Worm (Caenorhabditis elegans): Measurements from ENCODE around the gene cest-16.

cest-16 gene

DNA sequence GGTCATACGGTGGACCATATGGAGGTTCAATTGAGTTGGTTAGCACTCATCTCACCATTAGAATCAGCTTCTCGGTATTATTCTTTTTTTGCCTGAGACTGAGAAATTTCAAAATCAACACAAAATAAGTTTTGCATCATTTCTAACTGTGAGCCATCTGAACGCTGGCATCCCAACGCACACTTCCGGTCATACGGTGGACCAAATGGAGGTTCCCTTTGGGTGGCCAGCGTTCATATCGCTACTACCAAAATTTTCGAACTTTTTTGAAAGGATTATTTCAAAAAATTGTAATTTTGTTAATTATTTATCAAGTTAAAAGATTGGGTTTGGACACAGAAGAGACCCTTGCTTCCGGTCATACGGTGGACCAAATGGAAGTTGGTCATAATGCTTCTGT lies 47.0 kb upstream of the cest-16 start:
- TF ChIP-seq unc-55 (GFP tag; optimal IDR thresholded peaks at IDR 0.05) (no peak), mdl-1 (tag; optimal IDR thresholded peaks at IDR 0.05) (no peak), skn-1 (tag; optimal IDR thresholded peaks at IDR 0.05) (no peak), nhr-77 (tag; optimal IDR thresholded peaks at IDR 0.05) (no peak), gmeb-1 (tag; optimal IDR thresholded peaks at IDR 0.05) (peak; percentile 9), nhr-23 (tag; optimal IDR thresholded peaks at IDR 0.05) (no peak), Y55F3AM.14 (GFP tag; optimal IDR thresholded peaks at IDR 0.05) (peak; percentile 31), lin-11 (tag; optimal IDR thresholded peaks at IDR 0.05) (no peak), peb-1 (tag; optimal IDR thresholded peaks at IDR 0.05) (no peak), unc-62 (GFP tag; optimal IDR thresholded peaks at IDR 0.05) (no peak), ztf-1 (GFP tag; conservative IDR thresholded peaks at IDR 0.05) (no peak), sma-3 (GFP tag; optimal IDR thresholded peaks at IDR 0.05) (no peak), nhr-25 (tag; optimal IDR thresholded peaks at IDR 0.05) (peak; percentile 23), mbf-1 (tag; optimal IDR thresholded peaks at IDR 0.05) (no peak), lin-13 (GFP tag; optimal IDR thresholded peaks at IDR 0.05) (no peak), R02D3.7 (tag; optimal IDR thresholded peaks at IDR 0.05) (no peak), sem-4 (tag; optimal IDR thresholded peaks at IDR 0.05) (no peak)

DNA sequence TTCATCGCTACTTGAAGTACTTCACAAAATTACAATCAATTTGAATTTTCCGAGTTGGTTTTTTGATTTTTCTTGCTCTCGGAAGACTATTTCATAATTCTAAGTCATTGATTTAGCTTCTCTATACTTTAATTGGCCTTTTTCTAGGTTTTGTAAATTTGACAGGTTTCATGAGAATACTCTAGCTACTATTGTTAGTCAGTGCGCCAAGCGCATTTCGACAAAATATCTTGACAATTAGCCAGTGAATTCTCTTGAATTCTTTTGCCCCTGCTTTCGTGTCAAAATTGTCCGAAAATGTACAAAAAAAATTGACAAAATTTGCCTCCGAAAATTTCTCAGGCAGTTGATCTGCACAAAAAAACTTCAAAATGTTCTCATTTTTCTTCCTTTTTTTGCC lies 46.6 kb upstream of the cest-16 start:
- TF ChIP-seq peb-1 (tag; optimal IDR thresholded peaks at IDR 0.05) (no peak), ZK546.5 (tag; optimal IDR thresholded peaks at IDR 0.05) (no peak), egl-27 (tag; optimal IDR thresholded peaks at IDR 0.05) (no peak), mab-5 (tag; optimal IDR thresholded peaks at IDR 0.05) (no peak), ztf-4 (tag; optimal IDR thresholded peaks at IDR 0.05) (no peak), gmeb-1 (tag; optimal IDR thresholded peaks at IDR 0.05) (peak; percentile 7), nhr-129 (tag; optimal IDR thresholded peaks at IDR 0.05) (peak; percentile 17)

DNA sequence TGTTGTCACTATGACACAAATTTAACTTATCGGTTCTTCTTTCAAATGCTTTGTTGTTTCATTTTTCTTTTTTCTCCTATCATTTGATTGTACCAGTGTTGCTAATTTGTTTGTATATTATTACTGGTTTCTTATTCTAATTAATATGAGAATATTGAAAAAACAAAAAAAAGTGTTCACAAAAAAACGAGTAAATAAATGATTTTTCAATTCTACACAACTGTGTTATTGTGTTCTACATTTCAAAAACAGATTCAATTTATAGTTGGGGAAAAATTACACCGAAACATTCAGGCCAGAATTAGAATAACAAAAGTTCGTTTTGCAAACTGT lies 46.2 kb upstream of the cest-16 start:
- TF ChIP-seq egl-27 (tag; optimal IDR thresholded peaks at IDR 0.05) (peak; percentile 3), R02D3.7 (tag; optimal IDR thresholded peaks at IDR 0.05) (peak; percentile 14), nhr-11 (tag; optimal IDR thresholded peaks at IDR 0.05) (no peak), mab-5 (tag; optimal IDR thresholded peaks at IDR 0.05) (no peak), nhr-77 (tag; optimal IDR thresholded peaks at IDR 0.05) (peak; percentile 3), C34F6.9 (tag; optimal IDR thresholded peaks at IDR 0.05) (peak; percentile 21), unc-55 (GFP tag; optimal IDR thresholded peaks at IDR 0.05) (peak; percentile 9)

DNA sequence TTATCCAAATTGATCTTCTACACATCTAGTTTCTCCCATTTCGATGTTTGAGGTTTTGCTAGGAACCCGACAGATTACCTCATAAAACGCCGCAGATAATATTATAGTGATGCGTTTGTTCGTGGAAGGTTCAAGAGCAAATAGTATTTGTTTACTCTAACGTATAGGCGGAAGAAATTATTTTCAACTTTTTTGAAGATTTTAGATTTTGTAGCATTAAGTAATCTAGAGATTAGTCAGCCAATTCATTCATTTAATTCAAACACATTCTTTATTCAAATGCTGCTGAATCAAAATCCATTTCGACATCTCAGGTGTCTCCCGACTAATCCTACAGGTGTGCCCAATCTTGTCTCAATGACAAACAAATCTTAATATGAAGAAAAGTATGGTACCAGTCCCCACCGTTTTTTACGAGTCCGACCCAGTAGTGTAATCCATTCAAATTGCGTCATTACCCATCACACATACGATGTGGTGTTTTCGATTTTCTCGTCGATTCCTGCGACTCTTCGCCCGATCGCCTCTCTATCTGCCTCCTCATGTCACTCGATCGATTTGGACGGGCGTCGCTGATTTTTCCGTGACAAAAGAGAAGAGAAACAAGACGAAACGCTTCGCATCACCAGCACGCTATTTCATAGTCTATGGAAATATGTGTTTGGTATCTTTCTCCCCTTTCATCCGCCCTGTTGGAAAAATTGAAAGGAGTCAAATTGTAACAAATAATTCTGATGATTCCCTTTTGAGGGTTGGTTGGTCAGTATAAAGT lies 45.7 kb upstream of the cest-16 start:
- TF ChIP-seq ama-1 (optimal IDR thresholded peaks at IDR 0.05) (peak; percentile 91), mdl-1 (tag; optimal IDR thresholded peaks at IDR 0.05) (peak in 1 of 2 experiments; percentile 33), nhr-21 (tag; optimal IDR thresholded peaks at IDR 0.05) (peak; percentile 52), mbf-1 (tag; optimal IDR thresholded peaks at IDR 0.05) (no peak), lin-11 (tag; optimal IDR thresholded peaks at IDR 0.05) (no peak), crh-2 (tag; optimal IDR thresholded peaks at IDR 0.05) (peak; percentile 58), nhr-12 (tag; optimal IDR thresholded peaks at IDR 0.05) (no peak), blmp-1 (tag; optimal IDR thresholded peaks at IDR 0.05; ENCODE audit: insufficient read depth) (peak; percentile 52), lsy-2 (tag; optimal IDR thresholded peaks at IDR 0.05) (peak in 1 of 2 experiments; percentile 61), ztf-1 (GFP tag; conservative IDR thresholded peaks at IDR 0.05) (no peak), unc-39 (tag; optimal IDR thresholded peaks at IDR 0.05) (no peak), unc-55 (GFP tag; optimal IDR thresholded peaks at IDR 0.05) (no peak), gmeb-1 (tag; optimal IDR thresholded peaks at IDR 0.05) (no peak), nhr-11 (tag; optimal IDR thresholded peaks at IDR 0.05) (peak; percentile 30), ztf-11 (tag; optimal IDR thresholded peaks at IDR 0.05) (no peak), elt-3 (tag; optimal IDR thresholded peaks at IDR 0.05) (no peak), Y55F3AM.14 (GFP tag; optimal IDR thresholded peaks at IDR 0.05) (peak; percentile 58), nhr-129 (tag; optimal IDR thresholded peaks at IDR 0.05) (peak; percentile 98), sem-4 (tag; optimal IDR thresholded peaks at IDR 0.05) (peak; percentile 78), sma-9 (GFP tag; optimal IDR thresholded peaks at IDR 0.05) (peak; percentile 68), sma-9 (tag; optimal IDR thresholded peaks at IDR 0.05) (no peak), R02D3.7 (tag; optimal IDR thresholded peaks at IDR 0.05) (no peak), fos-1 (tag; optimal IDR thresholded peaks at IDR 0.05) (peak; percentile 51), F13H6.1 (tag; optimal IDR thresholded peaks at IDR 0.05) (peak; percentile 64), nhr-77 (tag; optimal IDR thresholded peaks at IDR 0.05) (no peak), C34F6.9 (tag; optimal IDR thresholded peaks at IDR 0.05) (no peak), nhr-237 (tag; optimal IDR thresholded peaks at IDR 0.05) (no peak), nhr-25 (tag; optimal IDR thresholded peaks at IDR 0.05) (peak; percentile 68), ceh-82 (tag; optimal IDR thresholded peaks at IDR 0.05) (no peak), sma-3 (GFP tag; optimal IDR thresholded peaks at IDR 0.05) (peak; percentile 15), nhr-10 (tag; optimal IDR thresholded peaks at IDR 0.05) (peak; percentile 33), nhr-6 (tag; optimal IDR thresholded peaks at IDR 0.05) (no peak), lin-13 (GFP tag; optimal IDR thresholded peaks at IDR 0.05) (peak; percentile 58), egl-27 (tag; optimal IDR thresholded peaks at IDR 0.05) (no peak), mab-5 (tag; optimal IDR thresholded peaks at IDR 0.05) (no peak), ZK546.5 (tag; optimal IDR thresholded peaks at IDR 0.05) (no peak), zag-1 (tag; optimal IDR thresholded peaks at IDR 0.05) (no peak), ztf-4 (tag; optimal IDR thresholded peaks at IDR 0.05) (peak; percentile 88)

Data from whole organism, L2 larva.